Worm (Caenorhabditis elegans): Measurements from ENCODE around the gene zig-3.

DNA sequence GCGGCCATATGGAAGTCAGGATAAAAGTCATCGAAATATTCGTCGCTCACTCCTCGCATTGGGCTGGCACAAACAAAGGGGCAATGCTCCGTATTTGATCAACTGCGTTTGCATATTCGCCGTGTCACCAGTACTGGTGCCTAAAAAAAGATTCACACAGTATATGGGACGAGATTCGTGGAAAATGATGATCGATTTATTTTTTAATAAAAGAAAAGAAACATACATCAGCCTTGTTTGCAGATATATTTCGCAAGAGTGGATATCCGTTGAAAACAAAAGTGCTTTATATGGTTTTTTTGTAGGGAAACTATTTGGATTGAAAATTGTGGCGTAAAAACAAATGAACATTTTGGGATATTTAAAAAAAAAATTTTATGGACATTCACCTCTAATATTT, 32.9 kb upstream of the zig-3 start, which contains the start of gene latd-1:
- TF ChIP-seq sox-4 (tag; optimal IDR thresholded peaks at IDR 0.05): no peak
- TF ChIP-seq unc-86 (tag; optimal IDR thresholded peaks at IDR 0.05): no peak
- no peak for TF ChIP-seq pha-4 (tag; optimal IDR thresholded peaks at IDR 0.05)
- no peak for TF ChIP-seq ama-1 (optimal IDR thresholded peaks at IDR 0.05)
- no peak for TF ChIP-seq fkh-10 (GFP tag; optimal IDR thresholded peaks at IDR 0.05)

Measured in whole organism, late embryonic.